ENCODE assay signal across 6 fruit fly cellular contexts in the genomic region with DNA sequence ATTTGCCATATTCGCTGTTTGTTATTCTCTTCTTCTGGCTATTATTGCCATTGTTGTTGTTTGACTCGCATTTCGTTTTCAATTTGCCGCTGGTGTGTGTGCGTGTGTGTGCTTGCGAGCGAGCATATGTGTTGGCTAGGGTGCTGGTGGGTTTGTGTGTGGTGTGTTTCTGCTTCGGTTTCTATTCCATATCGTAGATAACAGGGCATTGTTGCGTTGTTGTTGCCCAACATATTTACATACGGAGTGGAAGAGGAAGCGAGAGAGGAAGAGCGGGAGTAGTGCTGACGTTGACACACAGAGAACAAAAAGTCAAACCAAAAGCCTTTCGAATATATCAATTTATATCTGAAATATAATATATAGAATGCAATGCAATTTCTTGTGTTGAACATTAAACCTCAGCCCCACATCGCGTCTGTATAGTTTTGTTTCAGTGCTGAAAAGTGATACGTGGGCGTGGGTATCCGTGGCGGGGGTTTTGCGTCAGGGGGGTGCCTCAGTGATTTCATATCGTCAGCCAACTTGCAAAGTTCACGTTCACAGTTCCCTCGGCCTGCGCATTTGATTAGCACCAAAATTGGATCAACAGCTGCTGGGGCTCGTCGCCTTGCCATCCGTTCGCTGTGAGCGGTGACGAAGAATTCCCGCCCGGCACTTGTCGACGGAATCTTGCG.
TF ChIP-seq lines count a peak whose summit lies in the region.

No protein-coding gene starts in this region.

- no peak for TF ChIP-seq CTCF in whole organism, embryonic (GFP tag; optimal IDR thresholded peaks at IDR 0.05; lab: Kevin White, UChicago)

TF ChIP-seq in whole organism, 6 proteins besides CTCF, POLR2A, EP300 and RAD21:
- TF ChIP-seq EcR (GFP tag; optimal IDR thresholded peaks at IDR 0.05; lab: Kevin White, UChicago) = no peak
- no peak for TF ChIP-seq pan (optimal IDR thresholded peaks at IDR 0.05; lab: Kevin White, UChicago)
- TF ChIP-seq Dll (optimal IDR thresholded peaks at IDR 0.05; lab: Kevin White, UChicago) = peak; percentile 42

TF ChIP-seq in whole organism, adult, 20 proteins besides CTCF, POLR2A, EP300 and RAD21 (continues in another document):
- TF ChIP-seq CG33017 (tag; optimal IDR thresholded peaks at IDR 0.05; lab: Kevin White, UChicago) = peak; percentile 11
- TF ChIP-seq ovo (GFP tag; optimal IDR thresholded peaks at IDR 0.05; lab: Kevin White, UChicago) = peak; percentile 27
- TF ChIP-seq Mnt (GFP tag; optimal IDR thresholded peaks at IDR 0.05; lab: Kevin White, UChicago) = peak; percentile 24
- TF ChIP-seq CG14711 (tag; optimal IDR thresholded peaks at IDR 0.05; lab: Kevin White, UChicago) = peak; percentile 55
- TF ChIP-seq CG5204 (GFP tag; optimal IDR thresholded peaks at IDR 0.05; lab: Kevin White, UChicago) = no peak
- TF ChIP-seq CG7101 (tag; optimal IDR thresholded peaks at IDR 0.05; lab: Kevin White, UChicago) = peak; percentile 68
- TF ChIP-seq Hr96 (GFP tag; optimal IDR thresholded peaks at IDR 0.05; lab: Kevin White, UChicago) = no peak
- TF ChIP-seq cnc (optimal IDR thresholded peaks at IDR 0.05; lab: Kevin White, UChicago) = no peak
- TF ChIP-seq Crg-1 (GFP tag; optimal IDR thresholded peaks at IDR 0.05; lab: Kevin White, UChicago) = no peak
- no peak for TF ChIP-seq CG1620 (GFP tag; optimal IDR thresholded peaks at IDR 0.05; lab: Kevin White, UChicago)
- peak; percentile 42 for TF ChIP-seq CG7045 (GFP tag; optimal IDR thresholded peaks at IDR 0.05; lab: Kevin White, UChicago)
- TF ChIP-seq Clk (GFP tag; optimal IDR thresholded peaks at IDR 0.05; lab: Kevin White, UChicago) = no peak
- no peak for TF ChIP-seq CG12768 (GFP tag; optimal IDR thresholded peaks at IDR 0.05; lab: Kevin White, UChicago)
- peak; percentile 11 for TF ChIP-seq CG11617 (GFP tag; optimal IDR thresholded peaks at IDR 0.05; lab: Kevin White, UChicago)
- TF ChIP-seq cic (GFP tag; optimal IDR thresholded peaks at IDR 0.05; lab: Kevin White, UChicago) = peak; percentile 61
- TF ChIP-seq toe (GFP tag; optimal IDR thresholded peaks at IDR 0.05; lab: Kevin White, UChicago) = no peak

TF ChIP-seq in whole organism, embryonic, 481 proteins besides CTCF, POLR2A, EP300 and RAD21 (continues in another document):
- TF ChIP-seq org-1 (GFP tag; optimal IDR thresholded peaks at IDR 0.05; lab: Kevin White, UChicago) = peak; percentile 34
- peak; percentile 54 for TF ChIP-seq CG4820 (GFP tag; optimal IDR thresholded peaks at IDR 0.05; lab: Kevin White, UChicago)
- no peak for TF ChIP-seq Xrp1 (GFP tag; IDR thresholded peaks at IDR 0.05; lab: Robert Waterston, UW)
- TF ChIP-seq CG1024 (GFP tag; IDR thresholded peaks at IDR 0.05; lab: Robert Waterston, UW) = no peak
- TF ChIP-seq unpg (GFP tag; optimal IDR thresholded peaks at IDR 0.05; lab: Kevin White, UChicago) = peak; percentile 79
- TF ChIP-seq CG2120 (GFP tag; optimal IDR thresholded peaks at IDR 0.05; lab: Kevin White, UChicago) = peak; percentile 67
- no peak for TF ChIP-seq CG8290 (GFP tag; optimal IDR thresholded peaks at IDR 0.05; lab: Kevin White, UChicago)
- TF ChIP-seq CG8290 (tag; optimal IDR thresholded peaks at IDR 0.05; lab: Kevin White, UChicago) = peak in 1 of 2 experiments; percentile 89
- peak; percentile 50 for TF ChIP-seq Chrac-16 (GFP tag; optimal IDR thresholded peaks at IDR 0.05; lab: Kevin White, UChicago)
- TF ChIP-seq CG32772 (GFP tag; IDR thresholded peaks at IDR 0.05; lab: Robert Waterston, UW) = no peak
- peak; percentile 84 for TF ChIP-seq CG17359 (tag; optimal IDR thresholded peaks at IDR 0.05; lab: Kevin White, UChicago)
- peak; percentile 61 for TF ChIP-seq ind (GFP tag; optimal IDR thresholded peaks at IDR 0.05; lab: Kevin White, UChicago)
- TF ChIP-seq CG15601 (tag; optimal IDR thresholded peaks at IDR 0.05; lab: Kevin White, UChicago) = peak; percentile 46
- peak; percentile 34 for TF ChIP-seq nmo (GFP tag; optimal IDR thresholded peaks at IDR 0.05; lab: Kevin White, UChicago)
- TF ChIP-seq CG12155 (GFP tag; optimal IDR thresholded peaks at IDR 0.05; lab: Kevin White, UChicago) = peak; percentile 62
- TF ChIP-seq Vsx1 (GFP tag; optimal IDR thresholded peaks at IDR 0.05; lab: Kevin White, UChicago) = peak; percentile 1

TF ChIP-seq in whole organism, prepupa, 60 proteins besides CTCF, POLR2A, EP300 and RAD21 (continues in another document):
- TF ChIP-seq fkh (GFP tag; optimal IDR thresholded peaks at IDR 0.05; lab: Kevin White, UChicago) = peak; percentile 98
- TF ChIP-seq Eip93F (GFP tag; optimal IDR thresholded peaks at IDR 0.05; lab: Kevin White, UChicago) = peak; percentile 35
- TF ChIP-seq acj6 (GFP tag; optimal IDR thresholded peaks at IDR 0.05; lab: Kevin White, UChicago) = peak; percentile 57
- TF ChIP-seq ss (GFP tag; optimal IDR thresholded peaks at IDR 0.05; lab: Kevin White, UChicago) = peak in 1 of 2 experiments; percentile 24
- TF ChIP-seq CG6808 (GFP tag; optimal IDR thresholded peaks at IDR 0.05; lab: Kevin White, UChicago) = peak; percentile 20
- no peak for TF ChIP-seq CG11294 (GFP tag; IDR thresholded peaks at IDR 0.05; lab: Robert Waterston, UW)
- no peak for TF ChIP-seq CG6163 (GFP tag; IDR thresholded peaks at IDR 0.05; lab: Robert Waterston, UW)
- TF ChIP-seq Hr39 (GFP tag; optimal IDR thresholded peaks at IDR 0.05; lab: Kevin White, UChicago) = no peak
- TF ChIP-seq net (GFP tag; optimal IDR thresholded peaks at IDR 0.05; lab: Kevin White, UChicago) = peak; percentile 43
- TF ChIP-seq CG11902 (GFP tag; optimal IDR thresholded peaks at IDR 0.05; lab: Kevin White, UChicago) = no peak
- TF ChIP-seq dsx (GFP tag; optimal IDR thresholded peaks at IDR 0.05; lab: Kevin White, UChicago; ENCODE audit: poor library complexity, severe bottlenecking) = peak; percentile 50
- TF ChIP-seq CG4318 (GFP tag; optimal IDR thresholded peaks at IDR 0.05; lab: Kevin White, UChicago) = peak; percentile 42
- peak; percentile 44 for TF ChIP-seq dac (GFP tag; optimal IDR thresholded peaks at IDR 0.05; lab: Kevin White, UChicago)
- TF ChIP-seq CG8119 (GFP tag; IDR thresholded peaks at IDR 0.05; lab: Robert Waterston, UW) = no peak
- TF ChIP-seq CG8632 (GFP tag; optimal IDR thresholded peaks at IDR 0.05; lab: Kevin White, UChicago) = peak; percentile 2
- TF ChIP-seq CG34406 (GFP tag; optimal IDR thresholded peaks at IDR 0.05; lab: Kevin White, UChicago) = peak; percentile 25
- TF ChIP-seq CG1621 (tag; optimal IDR thresholded peaks at IDR 0.05; lab: Kevin White, UChicago) = no peak

TF ChIP-seq in whole organism, pupa, 21 proteins besides CTCF, POLR2A, EP300 and RAD21 (continues in another document):
- TF ChIP-seq Ets98B (GFP tag; IDR thresholded peaks at IDR 0.05; lab: Robert Waterston, UW) (no peak), CG34367 (tag; optimal IDR thresholded peaks at IDR 0.05; lab: Kevin White, UChicago) (peak; percentile 29), Pif1B (GFP tag; optimal IDR thresholded peaks at IDR 0.05; lab: Kevin White, UChicago) (peak; percentile 58), CG17806 (tag; optimal IDR thresholded peaks at IDR 0.05; lab: Kevin White, UChicago) (peak; percentile 49), Snoo (tag; optimal IDR thresholded peaks at IDR 0.05; lab: Kevin White, UChicago) (no peak), CG9948 (tag; optimal IDR thresholded peaks at IDR 0.05; lab: Kevin White, UChicago) (peak; percentile 59), CG8301 (tag; optimal IDR thresholded peaks at IDR 0.05; lab: Kevin White, UChicago) (peak; percentile 59), CG15710 (tag; optimal IDR thresholded peaks at IDR 0.05; lab: Kevin White, UChicago) (peak; percentile 27), EcR (GFP tag; optimal IDR thresholded peaks at IDR 0.05; lab: Kevin White, UChicago) (peak; percentile 20), CG4496 (GFP tag; IDR thresholded peaks at IDR 0.05; lab: Robert Waterston, UW) (no peak), CG13204 (GFP tag; optimal IDR thresholded peaks at IDR 0.05; lab: Kevin White, UChicago) (no peak), CG12605 (GFP tag; IDR thresholded peaks at IDR 0.05; lab: Robert Waterston, UW) (no peak), CG10348 (GFP tag; IDR thresholded peaks at IDR 0.05; lab: Robert Waterston, UW) (no peak), fd96Ca (GFP tag; IDR thresholded peaks at IDR 0.05; lab: Robert Waterston, UW) (no peak), rn (GFP tag; IDR thresholded peaks at IDR 0.05; lab: Robert Waterston, UW) (no peak), CG32121 (GFP tag; IDR thresholded peaks at IDR 0.05; lab: Robert Waterston, UW) (no peak), gl (tag; optimal IDR thresholded peaks at IDR 0.05; lab: Kevin White, UChicago) (no peak), Pif1A (GFP tag; optimal IDR thresholded peaks at IDR 0.05; lab: Kevin White, UChicago) (peak; percentile 65), D1 (tag; optimal IDR thresholded peaks at IDR 0.05; lab: Kevin White, UChicago) (no peak)

TF ChIP-seq in whole organism, wandering third instar larva, 38 proteins besides CTCF, POLR2A, EP300 and RAD21:
- TF ChIP-seq OdsH (GFP tag; optimal IDR thresholded peaks at IDR 0.05; lab: Kevin White, UChicago) (peak; percentile 52), rgr (GFP tag; optimal IDR thresholded peaks at IDR 0.05; lab: Kevin White, UChicago) (peak; percentile 5), sage (GFP tag; optimal IDR thresholded peaks at IDR 0.05; lab: Kevin White, UChicago) (peak; percentile 22), foxo (GFP tag; optimal IDR thresholded peaks at IDR 0.05; lab: Kevin White, UChicago) (peak in 1 of 2 experiments; percentile 46), HLH106 (tag; optimal IDR thresholded peaks at IDR 0.05; lab: Kevin White, UChicago) (peak; percentile 18), dl (GFP tag; optimal IDR thresholded peaks at IDR 0.05; lab: Kevin White, UChicago; ENCODE audit: insufficient read depth in 1 of 2, partially characterized antibody in 2 of 2) (no peak), Jra (GFP tag; optimal IDR thresholded peaks at IDR 0.05; lab: Kevin White, UChicago) (peak; percentile 4), sv (GFP tag; optimal IDR thresholded peaks at IDR 0.05; lab: Kevin White, UChicago) (peak; percentile 27), CG9705 (GFP tag; optimal IDR thresholded peaks at IDR 0.05; lab: Kevin White, UChicago) (no peak), dmrt93B (GFP tag; optimal IDR thresholded peaks at IDR 0.05; lab: Kevin White, UChicago) (peak; percentile 22), Vsx2 (GFP tag; optimal IDR thresholded peaks at IDR 0.05; lab: Kevin White, UChicago; ENCODE audit: partially characterized antibody) (no peak), Abd-B (GFP tag; optimal IDR thresholded peaks at IDR 0.05; lab: Kevin White, UChicago) (no peak)
